Fruit fly (Drosophila melanogaster): ENCODE results near the gene Ns1.
A peak's percentile ranks its signal among the peaks of the same experiment; 100 is the strongest.

DNA sequence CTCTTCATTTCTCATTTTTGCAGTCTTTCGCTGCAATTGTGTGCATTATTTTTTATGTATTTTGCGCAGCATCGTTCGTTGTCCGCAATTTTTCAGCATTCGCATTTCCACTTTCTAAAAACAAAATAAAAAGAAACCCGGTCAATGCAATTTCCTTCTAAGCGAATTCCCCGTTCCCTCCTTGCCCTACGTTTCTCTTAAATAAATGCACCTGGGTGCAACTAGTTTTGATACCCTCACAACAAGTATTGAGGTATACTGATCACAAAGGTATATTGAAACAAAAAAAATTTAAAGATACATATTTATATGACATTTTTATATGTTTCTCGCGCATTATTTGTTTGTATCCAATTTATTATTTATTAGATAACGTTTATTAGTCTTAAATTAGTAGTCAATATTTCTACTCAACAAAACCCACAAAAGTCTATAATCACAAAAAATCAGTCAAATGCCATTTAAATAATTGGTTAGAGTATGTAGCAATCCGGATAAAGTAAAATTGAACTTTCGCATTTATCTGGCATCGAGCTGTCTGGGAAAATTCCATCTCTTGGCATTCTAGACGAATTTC, 9.0 kb upstream of the Ns1 start:
- TF ChIP-seq HLH106 (tag; optimal IDR thresholded peaks at IDR 0.05), result peak; percentile 18
- no peak for TF ChIP-seq br (GFP tag; optimal IDR thresholded peaks at IDR 0.05)
- no peak for TF ChIP-seq Dfd (GFP tag; optimal IDR thresholded peaks at IDR 0.05)
- TF ChIP-seq pan (optimal IDR thresholded peaks at IDR 0.05), result no peak
- TF ChIP-seq dmrt93B (GFP tag; optimal IDR thresholded peaks at IDR 0.05), result no peak
- no peak for TF ChIP-seq fru (GFP tag; optimal IDR thresholded peaks at IDR 0.05)
